Fruit fly (Drosophila melanogaster) whole organism, wandering third instar larva: ENCODE results near the gene Grip91.

Experiments
- Vsx2 ChIP-seq: fragments of 200-300, 225-300 bp; sonication (Bioruptor generic); optimal IDR thresholded peaks from 2 replicates; lab custom pipeline; 2018; ENCODE audit warnings: missing biosample characterization, missing genetic modification characterization; ENCODE audit not compliant: partially characterized antibody
- psq ChIP-seq: fragments of 200-800 bp; sonication (Bioruptor generic); optimal IDR thresholded peaks from 3 replicates; lab custom pipeline; 2017; ENCODE audit warnings: missing biosample characterization, mild to moderate bottlenecking, missing genetic modification characterization, moderate library complexity

- no peak for TF ChIP-seq psq
- no peak for TF ChIP-seq Vsx2 (GFP tag; lab: Kevin White, UChicago)
Measured at dm6 chrX:13740992-13741391, 3.5 kb downstream of the Grip91 start.
